Fruit fly (Drosophila melanogaster) whole organism, embryonic: ENCODE measurements around the gene CG8117.

Experiments used
- Adf1 ChIP-seq: fragments of 200-800 bp; sonication (Bioruptor generic); IDR thresholded peaks from 2 replicates; pipeline ENCODE4 v1.3.6; 2022; ENCODE audit warnings: missing biosample characterization, missing genetic modification characterization
- Bdp1 ChIP-seq: fragments of 200-800 bp; sonication (Bioruptor generic); optimal IDR thresholded peaks from 3 replicates; lab custom pipeline; 2016; ENCODE audit warnings: missing biosample characterization, missing genetic modification characterization
- Bgb ChIP-seq: fragments of 200-800 bp; sonication (Bioruptor generic); IDR thresholded peaks from 2 replicates; pipeline ENCODE4 v1.3.6; 2022; ENCODE audit warnings: missing biosample characterization, missing genetic modification characterization; ENCODE audit not compliant: partially characterized antibody
- Bteb2 ChIP-seq: fragments of 200-800 bp; sonication (Bioruptor generic); optimal IDR thresholded peaks from 2 replicates; lab custom pipeline; 2016; ENCODE audit warnings: missing biosample characterization, missing genetic modification characterization
- CG10959 ChIP-seq: fragments of 200-800 bp; sonication (Bioruptor generic); IDR thresholded peaks from 2 replicates; pipeline ENCODE4 v1.3.6; 2022; ENCODE audit warnings: missing biosample characterization, missing genetic modification characterization
- CG12744 ChIP-seq: fragments of 200-800 bp; sonication (Bioruptor generic); optimal IDR thresholded peaks from 2 replicates; lab custom pipeline; 2016; ENCODE audit warnings: missing biosample characterization, missing genetic modification characterization
- CG13424 ChIP-seq: fragments of 200-800 bp; sonication (Bioruptor generic); optimal IDR thresholded peaks from 2 replicates; lab custom pipeline; 2019; ENCODE audit warnings: missing biosample characterization, mild to moderate bottlenecking, missing genetic modification characterization, moderate library complexity
- CG14710 ChIP-seq: fragments of 200-800 bp; sonication (Bioruptor generic); optimal IDR thresholded peaks from 3 replicates; lab custom pipeline; 2019; ENCODE audit warnings: missing biosample characterization, mild to moderate bottlenecking, missing genetic modification characterization, moderate library complexity
- CG15479 ChIP-seq: fragments of 200-800 bp; sonication (Bioruptor generic); optimal IDR thresholded peaks from 3 replicates; lab custom pipeline; 2019; ENCODE audit warnings: missing biosample characterization, mild to moderate bottlenecking, missing genetic modification characterization, moderate library complexity
- CG1603 ChIP-seq: fragments of 200-800 bp; sonication (Bioruptor generic); optimal IDR thresholded peaks from 2 replicates; lab custom pipeline; 2019; ENCODE audit warnings: missing biosample characterization, mild to moderate bottlenecking, missing genetic modification characterization, moderate library complexity
- CG18262 ChIP-seq: fragments of 200-800 bp; optimal IDR thresholded peaks from 3 replicates; lab custom pipeline; 2019; ENCODE audit warnings: missing biosample characterization, mild to moderate bottlenecking, missing genetic modification characterization, moderate library complexity
- CG2889 ChIP-seq: fragments of 200-800 bp; sonication (Bioruptor generic); IDR thresholded peaks from 3 replicates; pipeline ENCODE4 v1.3.6; 2022; ENCODE audit warnings: missing biosample characterization, missing genetic modification characterization
- CG31224 ChIP-seq: fragments of 200-800 bp; sonication (Bioruptor generic); IDR thresholded peaks from 2 replicates; pipeline ENCODE4 v1.3.6; 2022; ENCODE audit warnings: missing biosample characterization, missing genetic modification characterization
- CG31388 ChIP-seq: fragments of 200-800 bp; sonication (Bioruptor generic); optimal IDR thresholded peaks from 2 replicates; lab custom pipeline; 2016; ENCODE audit warnings: missing biosample characterization, missing genetic modification characterization
- CG3163 ChIP-seq: fragments of 200-800 bp; sonication (Bioruptor generic); optimal IDR thresholded peaks from 3 replicates; lab custom pipeline; 2016; ENCODE audit warnings: missing biosample characterization, missing genetic modification characterization
- CG4404 ChIP-seq: fragments of 200-800 bp; sonication (Bioruptor generic); IDR thresholded peaks from 2 replicates; pipeline ENCODE4 v1.3.6; 2022; ENCODE audit warnings: missing biosample characterization, missing genetic modification characterization
- CG5953 ChIP-seq: fragments of 200-800 bp; sonication (Bioruptor generic); IDR thresholded peaks from 2 replicates; pipeline ENCODE4 v1.3.6; 2022; ENCODE audit warnings: missing biosample characterization, missing genetic modification characterization
- CG6813 ChIP-seq: fragments of 200-800 bp; sonication (Bioruptor generic); optimal IDR thresholded peaks from 2 replicates; lab custom pipeline; 2017; ENCODE audit warnings: missing biosample characterization, missing genetic modification characterization, mild to moderate bottlenecking, moderate library complexity, missing genetic modification reagents
- CG7556 ChIP-seq: fragments of 200-800 bp; sonication (Bioruptor generic); optimal IDR thresholded peaks from 2 replicates; lab custom pipeline; 2017; ENCODE audit warnings: missing biosample characterization, mild to moderate bottlenecking, missing genetic modification characterization
- CG8359 ChIP-seq: fragments of 200-800 bp; sonication (Bioruptor generic); optimal IDR thresholded peaks from 2 replicates; lab custom pipeline; 2017; ENCODE audit warnings: missing biosample characterization, mild to moderate bottlenecking, missing genetic modification characterization, borderline replicate concordance
- CG8944 ChIP-seq: fragments of 200-800 bp; sonication (Bioruptor generic); optimal IDR thresholded peaks from 3 replicates; lab custom pipeline; 2016; ENCODE audit warnings: missing biosample characterization, missing genetic modification characterization
- Chrac-16 ChIP-seq: fragments of 200-800 bp; sonication (Bioruptor generic); optimal IDR thresholded peaks from 3 replicates; lab custom pipeline; 2016; ENCODE audit warnings: missing biosample characterization, missing genetic modification characterization
- D19B ChIP-seq: fragments of 200-800 bp; sonication (Bioruptor generic); optimal IDR thresholded peaks from 2 replicates; lab custom pipeline; 2017; ENCODE audit warnings: missing biosample characterization, mild to moderate bottlenecking, missing genetic modification characterization
- Dad ChIP-seq: fragments of 200-800 bp; sonication (Bioruptor generic); optimal IDR thresholded peaks from 3 replicates; lab custom pipeline; 2016; ENCODE audit warnings: missing biosample characterization, missing genetic modification characterization
- Dbx ChIP-seq: fragments of 200-800 bp; sonication (Bioruptor generic); IDR thresholded peaks from 3 replicates; pipeline ENCODE4 v1.3.6; 2022; ENCODE audit warnings: missing biosample characterization, missing genetic modification characterization
- Hand ChIP-seq: fragments of 200-800 bp; sonication (Bioruptor generic); optimal IDR thresholded peaks from 2 replicates; lab custom pipeline; 2017; ENCODE audit warnings: mild to moderate bottlenecking, missing biosample characterization, missing genetic modification reagents, missing genetic modification characterization
- Hey ChIP-seq: fragments of 200-800 bp; sonication (Bioruptor generic); optimal IDR thresholded peaks from 3 replicates; lab custom pipeline; 2018; ENCODE audit warnings: missing biosample characterization, mild to moderate bottlenecking, missing genetic modification characterization
- NK7.1 ChIP-seq: fragments of 200-800 bp; sonication (Bioruptor generic); optimal IDR thresholded peaks from 3 replicates; lab custom pipeline; 2016; ENCODE audit warnings: missing biosample characterization, missing genetic modification characterization
- Side ChIP-seq: fragments of 200-800 bp; sonication (Bioruptor generic); optimal IDR thresholded peaks from 2 replicates; lab custom pipeline; 2016; ENCODE audit warnings: missing biosample characterization, missing genetic modification characterization
- Sox102F ChIP-seq: fragments of 200-800 bp; sonication (Bioruptor generic); optimal IDR thresholded peaks from 2 replicates; lab custom pipeline; 2018; ENCODE audit warnings: missing biosample characterization, mild to moderate bottlenecking, missing genetic modification characterization, moderate library complexity
- bsh ChIP-seq, 2 experiments: fragments of 200-800 bp; sonication (Bioruptor generic); optimal IDR thresholded peaks; 2 replicates each; lab custom pipeline; 2017 to 2018; ENCODE audit warnings: mild to moderate bottlenecking in 2 of 2, missing biosample characterization in 2 of 2, missing genetic modification characterization in 2 of 2, moderate library complexity in 1 of 2
- chm ChIP-seq: fragments of 200-800 bp; sonication (Bioruptor generic); IDR thresholded peaks from 2 replicates; pipeline ENCODE4 v1.3.6; 2022; ENCODE audit warnings: missing biosample characterization, missing genetic modification characterization
- croc ChIP-seq: fragments of 200-800 bp; sonication (Bioruptor generic); conservative IDR thresholded peaks from 3 replicates; pipeline ENCODE4 v1.3.6; 2022; ENCODE audit warnings: missing biosample characterization, missing genetic modification characterization
- dan ChIP-seq: fragments of 200-800 bp; sonication (Bioruptor generic); IDR thresholded peaks from 2 replicates; pipeline ENCODE4 v1.3.6; 2022; ENCODE audit warnings: missing biosample characterization, missing genetic modification characterization
- dmrt11E ChIP-seq: fragments of 200-800 bp; sonication (Bioruptor generic); optimal IDR thresholded peaks from 3 replicates; lab custom pipeline; 2018; ENCODE audit warnings: missing biosample characterization, mild to moderate bottlenecking, missing genetic modification characterization, moderate library complexity
- emc ChIP-seq: fragments of 200-800 bp; sonication (Bioruptor generic); optimal IDR thresholded peaks from 2 replicates; lab custom pipeline; 2016; ENCODE audit warnings: missing biosample characterization, missing genetic modification characterization
- ems ChIP-seq: fragments of 200-800 bp; sonication (Bioruptor generic); optimal IDR thresholded peaks from 3 replicates; lab custom pipeline; 2016; ENCODE audit warnings: missing biosample characterization, missing genetic modification characterization
- ewg ChIP-seq: fragments of 200-800 bp; sonication (Bioruptor generic); optimal IDR thresholded peaks from 3 replicates; lab custom pipeline; 2017; ENCODE audit warnings: mild to moderate bottlenecking, missing biosample characterization, missing genetic modification reagents, missing genetic modification characterization
- fd3F ChIP-seq: fragments of 200-800 bp; sonication (Bioruptor generic); optimal IDR thresholded peaks from 2 replicates; lab custom pipeline; 2018; ENCODE audit warnings: missing biosample characterization, mild to moderate bottlenecking, missing genetic modification characterization, moderate library complexity
- hbn ChIP-seq: fragments of 200-800 bp; sonication (Bioruptor generic); IDR thresholded peaks from 2 replicates; pipeline ENCODE4 v1.3.6; 2022; ENCODE audit warnings: missing biosample characterization, missing genetic modification characterization; ENCODE audit not compliant: partially characterized antibody
- ind ChIP-seq: fragments of 200-800 bp; sonication (Bioruptor generic); optimal IDR thresholded peaks from 3 replicates; lab custom pipeline; 2016; ENCODE audit warnings: missing biosample characterization, missing genetic modification characterization
- lov ChIP-seq, 2 experiments: fragments of 200-800 bp in 1 of 2; fragments of >200 bp in 1 of 2; sonication (Bioruptor generic) in 1 of 2; IDR thresholded peaks in 1 of 2; optimal IDR thresholded peaks in 1 of 2; 2 replicates in 1 of 2; 3 replicates in 1 of 2; pipeline versions ENCODE4 v1.3.6 to Lab custom; 2017 to 2022; ENCODE audit warnings: missing biosample characterization in 1 of 2, missing genetic modification characterization in 1 of 2
- mam ChIP-seq: fragments of 200-800 bp; sonication (Bioruptor generic); optimal IDR thresholded peaks from 3 replicates; lab custom pipeline; 2016; ENCODE audit warnings: missing biosample characterization, missing genetic modification characterization
- pho ChIP-seq: fragments of 200-800 bp; sonication (Bioruptor generic); optimal IDR thresholded peaks from 2 replicates; lab custom pipeline; 2016; ENCODE audit warnings: missing biosample characterization, missing genetic modification characterization
- pnt ChIP-seq: fragments of 200-800 bp; sonication (Bioruptor generic); optimal IDR thresholded peaks from 3 replicates; lab custom pipeline; 2016; ENCODE audit warnings: missing biosample characterization, missing genetic modification characterization
- pros ChIP-seq: fragments of 200-800 bp; sonication (Bioruptor generic); optimal IDR thresholded peaks from 3 replicates; lab custom pipeline; 2019; ENCODE audit warnings: missing biosample characterization, mild to moderate bottlenecking, missing genetic modification characterization, moderate library complexity
- ranshi ChIP-seq: fragments of 200-800 bp; sonication (Bioruptor generic); IDR thresholded peaks from 2 replicates; pipeline ENCODE4 v1.3.6; 2022; ENCODE audit warnings: missing biosample characterization, missing genetic modification characterization
- sens ChIP-seq: fragments of 200-800 bp; sonication (Bioruptor generic); peaks from one replicate; lab custom pipeline; 2016; ENCODE audit warnings: missing biosample characterization, missing genetic modification characterization
- shn ChIP-seq: fragments of 200-800 bp; sonication (Bioruptor generic); optimal IDR thresholded peaks from 3 replicates; lab custom pipeline; 2016; ENCODE audit warnings: missing biosample characterization, missing genetic modification characterization
- toy ChIP-seq: fragments of 200-800 bp; sonication (Bioruptor generic); IDR thresholded peaks from 2 replicates; pipeline ENCODE4 v1.3.6; 2022; ENCODE audit warnings: missing biosample characterization, missing genetic modification characterization

CG8117 gene

DNA sequence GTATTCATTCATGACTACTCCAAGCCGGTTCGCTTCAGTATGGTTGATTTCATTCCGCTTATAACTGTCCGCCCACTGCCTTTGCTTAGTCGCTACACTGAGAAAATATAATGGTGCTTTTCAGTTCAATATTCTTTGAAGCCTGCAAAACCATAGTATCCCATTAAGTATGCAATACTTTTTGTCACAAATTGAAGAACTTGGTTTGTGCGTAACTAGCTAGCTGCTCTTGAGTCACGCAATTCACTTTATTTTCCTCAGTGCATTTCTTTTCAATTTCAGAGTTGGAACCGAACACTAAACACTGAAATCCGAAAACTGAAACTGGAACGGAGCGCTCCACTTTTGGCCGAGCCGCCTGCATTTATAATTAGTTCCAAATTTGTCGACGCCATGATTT, 44.3 kb upstream of the CG8117 start (continued):
- TF ChIP-seq ewg (peak; percentile 19), ind (peak; percentile 68), Adf1 (GFP tag; lab: Robert Waterston, UW) (no peak), pnt (GFP tag; lab: Kevin White, UChicago) (peak; percentile 44), hbn (no peak), Sox102F (GFP tag; lab: Kevin White, UChicago) (peak; percentile 75), croc (0 out of 3 replicates have a peak, but pooled peaks have one; percentile 14), CG7556 (GFP tag; lab: Kevin White, UChicago) (peak; percentile 35), CG14710 (peak; percentile 0), CG15479 (GFP tag; lab: Kevin White, UChicago) (no peak), CG13424 (tag; lab: Kevin White, UChicago) (peak; percentile 66), CG31388 (no peak), CG18262 (tag; lab: Kevin White, UChicago) (peak; percentile 38), Hey (tag; lab: Kevin White, UChicago) (no peak), CG10959 (no peak), CG6813 (peak; percentile 52), CG1603 (tag; lab: Kevin White, UChicago) (peak; percentile 77), Bteb2 (no peak), Bgb (GFP tag; lab: Robert Waterston, UW) (no peak), CG31224 (peak; percentile 58), CG5953 (no peak), toy (GFP tag; lab: Robert Waterston, UW) (no peak), D19B (GFP tag; lab: Kevin White, UChicago) (no peak), Chrac-16 (peak; percentile 21), Bdp1 (GFP tag; lab: Kevin White, UChicago) (no peak), shn (GFP tag; lab: Kevin White, UChicago) (peak; percentile 26), dan (GFP tag; lab: Robert Waterston, UW) (no peak), sens (GFP tag; lab: Kevin White, UChicago) (peak; percentile 79), CG4404 (GFP tag; lab: Robert Waterston, UW) (0 out of 2 replicates have a peak, but pooled peaks have one; percentile 17), lov (optimal IDR thresholded peaks at IDR 0.05; lab: Kevin White, UChicago) (no peak), lov (GFP tag; IDR thresholded peaks at IDR 0.05; lab: Robert Waterston, UW) (no peak), pros (GFP tag; lab: Kevin White, UChicago) (no peak), Dbx (0 out of 3 replicates have a peak, but pooled peaks have one; percentile 43), ems (GFP tag; lab: Kevin White, UChicago) (peak; percentile 25), Side (peak; percentile 29), dmrt11E (no peak), chm (no peak), CG8944 (GFP tag; lab: Kevin White, UChicago) (peak; percentile 40), Hand (GFP tag; lab: Kevin White, UChicago) (no peak), NK7.1 (GFP tag; lab: Kevin White, UChicago) (peak; percentile 52), ranshi (GFP tag; lab: Robert Waterston, UW) (peak; percentile 42; the same call in 1 of the 2 replicates), bsh (GFP tag; optimal IDR thresholded peaks at IDR 0.05; lab: Kevin White, UChicago) (peak in 1 of 2 experiments; percentile 57), pho (GFP tag; lab: Kevin White, UChicago) (peak; percentile 1), emc (peak; percentile 17), fd3F (GFP tag; lab: Kevin White, UChicago) (peak; percentile 33), CG8359 (no peak), Dad (peak; percentile 23), mam (GFP tag; lab: Kevin White, UChicago) (peak; percentile 53), CG2889 (GFP tag; lab: Robert Waterston, UW) (peak; percentile 48; the same call in 1 of the 3 replicates), CG3163 (GFP tag; lab: Kevin White, UChicago) (peak; percentile 6), CG12744 (GFP tag; lab: Kevin White, UChicago) (peak; percentile 7)
